Fruit fly (Drosophila melanogaster) Kc167 (cell line): ENCODE measurements around the gene CG8664.

Experiments used
- Myc ChIP-seq: fragments of >200 bp; optimal IDR thresholded peaks from 2 replicates; lab custom pipeline; 2017; ENCODE audit warnings: missing external identifiers
- Sin3A ChIP-seq: fragments of >200 bp; optimal IDR thresholded peaks from 2 replicates; lab custom pipeline; 2018; ENCODE audit warnings: missing external identifiers
- h ChIP-seq: fragments of >200 bp; optimal IDR thresholded peaks from 3 replicates; lab custom pipeline; 2018; ENCODE audit warnings: missing external identifiers
- insv ChIP-seq: fragments of >200 bp; optimal IDR thresholded peaks from 3 replicates; lab custom pipeline; 2018; ENCODE audit warnings: missing external identifiers
- psq ChIP-seq: fragments of >200 bp; optimal IDR thresholded peaks from 2 replicates; lab custom pipeline; 2017; ENCODE audit warnings: missing external identifiers
- ttk ChIP-seq: sonication (Bioruptor generic); optimal IDR thresholded peaks from 2 replicates; lab custom pipeline; 2017; ENCODE audit warnings: missing external identifiers

DNA sequence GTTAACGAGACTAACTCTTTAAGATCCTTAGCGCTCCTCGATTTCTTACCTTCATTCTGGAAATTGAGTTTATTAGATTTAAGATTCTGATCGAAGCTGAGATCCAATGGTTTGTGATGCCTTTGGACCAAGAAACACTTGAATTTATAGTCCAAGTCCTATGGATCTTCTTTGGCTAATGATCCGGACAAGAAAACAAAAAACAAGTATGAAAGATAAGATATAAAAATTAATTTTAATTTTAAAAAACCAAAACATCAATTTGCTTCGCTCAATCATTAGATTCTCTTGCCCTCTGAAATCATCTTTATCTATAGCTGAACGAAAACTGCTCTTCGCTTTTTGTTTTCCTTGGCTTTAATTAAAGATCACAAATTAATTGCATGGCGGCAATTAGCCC, 51.6 kb downstream of the CG8664 start, which contains the start of gene CG10597:
- TF ChIP-seq ttk (lab: Kevin White, UChicago), result no peak
- TF ChIP-seq h (lab: Kevin White, UChicago), result no peak
- TF ChIP-seq Myc, result no peak
- no peak for TF ChIP-seq psq (lab: Kevin White, UChicago)
- no peak for TF ChIP-seq Sin3A (lab: Kevin White, UChicago)
- no peak for TF ChIP-seq insv
